Fruit fly (Drosophila melanogaster): ENCODE results near the gene CG2162.

Gene CG2162

DNA sequence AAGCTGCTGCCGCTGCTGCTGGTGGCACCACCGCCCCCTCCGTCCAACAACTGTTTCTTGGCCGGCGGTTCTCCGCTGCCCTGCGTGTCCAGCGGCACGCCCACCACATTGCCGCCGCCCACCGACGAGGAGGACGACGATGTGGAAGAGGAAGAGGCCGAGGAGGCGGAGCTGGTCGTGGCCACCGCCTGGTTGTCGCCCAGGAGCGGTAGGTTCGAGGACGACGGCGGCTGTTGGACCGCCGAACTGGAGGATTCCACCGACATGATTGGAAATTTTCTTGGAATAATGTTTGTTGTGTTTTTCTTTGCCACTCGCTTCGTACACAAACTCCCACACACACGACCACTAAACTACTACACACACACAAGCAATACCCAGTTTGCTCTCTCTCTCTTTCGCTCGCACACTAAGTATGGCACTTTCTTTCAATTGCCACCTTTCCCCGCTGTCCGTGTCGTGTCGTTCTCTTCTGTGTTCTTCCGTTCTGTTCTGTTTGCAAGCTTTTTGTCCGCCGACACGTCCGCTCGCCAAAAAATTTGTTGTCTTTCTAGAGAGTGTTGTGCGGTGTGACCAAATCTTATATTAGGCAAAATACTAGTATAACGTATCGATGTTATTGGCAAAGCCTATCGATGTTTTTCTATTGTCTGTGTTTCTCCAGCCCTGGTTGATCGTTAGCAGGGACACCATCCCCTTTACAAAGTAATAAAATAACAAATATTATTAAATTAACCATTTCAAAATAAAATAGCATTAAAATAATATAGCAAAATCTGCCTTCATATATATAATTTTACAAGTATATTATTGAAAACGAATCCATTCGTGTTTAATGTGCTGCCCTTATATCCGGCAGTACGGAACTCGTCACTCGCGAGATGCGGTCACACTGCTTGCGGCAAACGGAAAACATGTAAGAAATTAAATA lies 35.5 kb downstream of the CG2162 start, which contains the start of the genes CG32486 and PAN3 (continued):
- TF ChIP-seq B-H2 (GFP tag; optimal IDR thresholded peaks at IDR 0.05) (peak; percentile 79), zf30C (GFP tag; optimal IDR thresholded peaks at IDR 0.05) (peak; percentile 34), emc (GFP tag; optimal IDR thresholded peaks at IDR 0.05) (no peak), crol (GFP tag; IDR thresholded peaks at IDR 0.05) (peak; percentile 97), sisA (GFP tag; IDR thresholded peaks at IDR 0.05) (peak; percentile 20; the same call in 1 of the 2 replicates), ken (GFP tag; IDR thresholded peaks at IDR 0.05) (peak; percentile 74), Oaz (GFP tag; IDR thresholded peaks at IDR 0.05) (no peak), Neu2 (GFP tag; optimal IDR thresholded peaks at IDR 0.05; ENCODE audit: borderline replicate concordance) (peak; percentile 67), pum (GFP tag; optimal IDR thresholded peaks at IDR 0.05) (no peak), pros (GFP tag; optimal IDR thresholded peaks at IDR 0.05) (peak; percentile 82), tio (GFP tag; optimal IDR thresholded peaks at IDR 0.05) (no peak), Antp (GFP tag; optimal IDR thresholded peaks at IDR 0.05) (peak; percentile 39), jing (GFP tag; optimal IDR thresholded peaks at IDR 0.05) (no peak), CG32772 (GFP tag; IDR thresholded peaks at IDR 0.05) (no peak), CG4707 (GFP tag; optimal IDR thresholded peaks at IDR 0.05) (no peak), CG42726 (GFP tag; IDR thresholded peaks at IDR 0.05; ENCODE audit: partially characterized antibody) (peak; percentile 86), CG10431 (GFP tag; optimal IDR thresholded peaks at IDR 0.05) (peak; percentile 62), phol (tag; optimal IDR thresholded peaks at IDR 0.05) (peak; percentile 75), stc (GFP tag; IDR thresholded peaks at IDR 0.05) (peak; percentile 64; the same call in 1 of the 2 replicates), CG15011 (GFP tag; optimal IDR thresholded peaks at IDR 0.05) (peak; percentile 11), Lim3 (GFP tag; IDR thresholded peaks at IDR 0.05) (no peak), CG11504 (tag; optimal IDR thresholded peaks at IDR 0.05) (peak; percentile 61), klu (GFP tag; IDR thresholded peaks at IDR 0.05) (no peak), Med (GFP tag) (peak; percentile 93), Sry-β (GFP tag; optimal IDR thresholded peaks at IDR 0.05) (no peak), croc (GFP tag; conservative IDR thresholded peaks at IDR 0.05) (no peak), wdn (GFP tag; IDR thresholded peaks at IDR 0.05) (no peak), YL-1 (GFP tag; optimal IDR thresholded peaks at IDR 0.05) (peak; percentile 54), CG4854 (GFP tag; optimal IDR thresholded peaks at IDR 0.05) (no peak), Dip2 (GFP tag; IDR thresholded peaks at IDR 0.05) (no peak), BEAF-32 (GFP tag; optimal IDR thresholded peaks at IDR 0.05) (peak; percentile 98), CG10543 (GFP tag; optimal IDR thresholded peaks at IDR 0.05) (peak; percentile 78), bbx (GFP tag; IDR thresholded peaks at IDR 0.05; ENCODE audit: partially characterized antibody) (peak; percentile 84), Aef1 (GFP tag; IDR thresholded peaks at IDR 0.05) (no peak), Sry-δ (GFP tag; optimal IDR thresholded peaks at IDR 0.05) (peak; percentile 63), CG15269 (tag; optimal IDR thresholded peaks at IDR 0.05) (no peak), dpn (GFP tag; optimal IDR thresholded peaks at IDR 0.05) (peak; percentile 21 to 46), CkIIα-i1 (GFP tag; IDR thresholded peaks at IDR 0.05) (no peak), Lpt (GFP tag; optimal IDR thresholded peaks at IDR 0.05) (no peak), trh (GFP tag; optimal IDR thresholded peaks at IDR 0.05) (no peak), E2f2 (GFP tag; IDR thresholded peaks at IDR 0.05) (peak; percentile 42; the same call in 1 of the 2 replicates), Mrtf (GFP tag; IDR thresholded peaks at IDR 0.05) (no peak), fd64A (GFP tag; optimal IDR thresholded peaks at IDR 0.05) (no peak), CoRest (tag; optimal IDR thresholded peaks at IDR 0.05) (peak; percentile 76), Chrac-16 (GFP tag; optimal IDR thresholded peaks at IDR 0.05) (no peak), CG14860 (GFP tag; IDR thresholded peaks at IDR 0.05; ENCODE audit: partially characterized antibody) (peak; percentile 62), CrebB (tag; optimal IDR thresholded peaks at IDR 0.05) (peak; percentile 68), CG18764 (GFP tag; optimal IDR thresholded peaks at IDR 0.05) (peak; percentile 26), Hsf (GFP tag; optimal IDR thresholded peaks at IDR 0.05) (peak; percentile 10)
